Worm (Caenorhabditis elegans): Measurements from ENCODE around the gene F10B5.2.

DNA sequence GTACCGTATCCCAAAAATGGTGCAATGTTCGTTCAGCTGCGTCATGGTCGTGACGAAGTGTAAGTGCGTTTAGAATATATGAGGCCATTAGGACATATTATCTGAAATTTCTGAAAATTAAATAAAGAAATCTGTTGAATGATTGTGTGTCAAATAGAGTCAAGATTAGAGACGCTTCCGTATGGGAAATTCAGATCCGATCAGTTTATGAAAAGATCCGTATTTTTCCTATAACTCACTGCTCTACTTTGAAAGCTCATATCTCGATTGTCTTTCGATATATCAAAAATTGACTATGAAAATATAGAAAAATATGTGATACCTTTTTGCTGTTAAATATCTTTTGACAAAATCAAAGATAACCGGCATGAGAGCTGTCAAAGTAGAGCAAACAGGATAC lies 35.7 kb downstream of the F10B5.2 start, which contains the start of gene T05C12.4:
- TF ChIP-seq hpl-2 (GFP tag; optimal IDR thresholded peaks at IDR 0.05) (no peak), mef-2 (tag; optimal IDR thresholded peaks at IDR 0.05) (no peak), zag-1 (tag; optimal IDR thresholded peaks at IDR 0.05) (no peak), pqm-1 (tag; optimal IDR thresholded peaks at IDR 0.05) (no peak), pag-3 (tag; optimal IDR thresholded peaks at IDR 0.05; ENCODE audit: borderline replicate concordance, insufficient read depth) (no peak)

Measured in whole organism, L1 larva.